Worm (Caenorhabditis elegans) whole organism, L1 larva: ENCODE results near the gene div-1.

Experiments used
- ama-1 ChIP-seq: fragments of 150-350 bp; optimal IDR thresholded peaks from 2 replicates; lab custom pipeline; 2014
- lin-15B ChIP-seq: fragments of 150-350 bp; sonication (generic microtip); optimal IDR thresholded peaks from 3 replicates; lab custom pipeline; 2014; ENCODE audit warnings: missing biosample characterization, missing genetic modification characterization
- nhr-28 ChIP-seq: fragments of 150-350 bp; optimal IDR thresholded peaks from 2 replicates; lab custom pipeline; 2014; ENCODE audit warnings: missing biosample characterization, missing genetic modification characterization
- nhr-76 ChIP-seq: sonication (generic microtip); optimal IDR thresholded peaks from 2 replicates; lab custom pipeline; 2017; ENCODE audit warnings: missing biosample characterization, missing genetic modification characterization
- sox-4 ChIP-seq: sonication (generic microtip); optimal IDR thresholded peaks from 2 replicates; lab custom pipeline; 2016; ENCODE audit warnings: missing genetic modification characterization, missing compliant biosample characterization
- unc-130 ChIP-seq: fragments of 150-350 bp; optimal IDR thresholded peaks from 2 replicates; lab custom pipeline; 2017; ENCODE audit warnings: missing biosample characterization, missing genetic modification characterization, inconsistent platforms
- unc-62 ChIP-seq: fragments of 150-350 bp; optimal IDR thresholded peaks from 2 replicates; lab custom pipeline; 2014; ENCODE audit warnings: missing biosample characterization, missing genetic modification reagents, missing genetic modification characterization

ce11 chrIII:10215882-10216281, 32.5 kb downstream of the div-1 start:
- no peak for TF ChIP-seq ama-1 (lab: Kevin White, UChicago)
- no peak for TF ChIP-seq nhr-28 (tag; lab: Kevin White, UChicago)
- TF ChIP-seq sox-4 (tag; lab: Kevin White, UChicago): no peak
- no peak for TF ChIP-seq unc-62
- TF ChIP-seq nhr-76: no peak
- no peak for TF ChIP-seq unc-130 (tag; lab: Kevin White, UChicago)
- TF ChIP-seq lin-15B (tag; lab: Kevin White, UChicago): no peak
